Worm (Caenorhabditis elegans): ENCODE measurements around the gene mkk-4.

DNA sequence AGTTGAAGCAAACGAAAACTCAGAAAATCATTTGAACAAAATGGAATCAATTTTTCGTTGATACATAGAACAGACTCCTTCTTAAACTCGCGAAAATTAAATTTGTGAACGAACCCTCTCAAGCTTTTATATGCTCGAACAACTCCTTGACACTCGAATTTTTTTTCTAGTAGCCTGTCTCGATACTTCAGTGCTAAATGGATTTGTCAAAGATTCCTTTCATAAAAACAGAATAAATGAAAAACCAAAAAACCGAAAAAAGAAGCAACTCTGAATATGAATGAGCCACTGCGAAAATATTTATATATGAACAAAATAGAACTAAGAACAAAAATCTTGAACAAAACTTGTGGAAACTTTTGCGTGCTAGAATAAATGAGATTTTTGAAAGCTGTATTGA is 17.7 kb upstream of the mkk-4 start:
- TF ChIP-seq unc-130 (tag; optimal IDR thresholded peaks at IDR 0.05), result no peak
- TF ChIP-seq nhr-12 (tag; optimal IDR thresholded peaks at IDR 0.05), result no peak
- peak; percentile 73 for TF ChIP-seq fkh-10 (GFP tag; optimal IDR thresholded peaks at IDR 0.05)
- TF ChIP-seq ztf-4 (tag; optimal IDR thresholded peaks at IDR 0.05), result no peak
- no peak for TF ChIP-seq nhr-237 (tag; optimal IDR thresholded peaks at IDR 0.05)
- no peak for TF ChIP-seq egl-27 (tag; optimal IDR thresholded peaks at IDR 0.05)
- no peak for TF ChIP-seq fos-1 (tag; optimal IDR thresholded peaks at IDR 0.05)
- no peak for TF ChIP-seq F16B12.6 (tag; optimal IDR thresholded peaks at IDR 0.05)
- no peak for TF ChIP-seq lin-39 (tag; optimal IDR thresholded peaks at IDR 0.05)
- no peak for TF ChIP-seq aha-1 (tag; optimal IDR thresholded peaks at IDR 0.05)

All from whole organism, L1 larva.